Fruit fly (Drosophila melanogaster) whole organism, embryonic: ENCODE measurements around the gene Gr22b.

Experiments used
- Aef1 ChIP-seq: fragments of 200-800 bp; sonication (Bioruptor generic); IDR thresholded peaks from 3 replicates; pipeline ENCODE4 v1.3.6; 2022; ENCODE audit warnings: missing biosample characterization, missing genetic modification characterization
- B-H2 ChIP-seq: fragments of 200-800 bp; sonication (Bioruptor generic); optimal IDR thresholded peaks from 2 replicates; lab custom pipeline; 2018; ENCODE audit warnings: missing biosample characterization, mild to moderate bottlenecking, missing genetic modification characterization
- BtbVII ChIP-seq: fragments of 200-800 bp; sonication (Bioruptor generic); optimal IDR thresholded peaks from 3 replicates; lab custom pipeline; 2017; ENCODE audit warnings: missing biosample characterization, mild to moderate bottlenecking, missing genetic modification characterization
- CG10267 ChIP-seq: fragments of 200-800 bp; sonication (Bioruptor generic); optimal IDR thresholded peaks from 2 replicates; lab custom pipeline; 2018; ENCODE audit warnings: missing biosample characterization, mild to moderate bottlenecking, missing genetic modification characterization, moderate library complexity
- CG10462 ChIP-seq: fragments of 200-800 bp; sonication (Bioruptor generic); optimal IDR thresholded peaks from 2 replicates; lab custom pipeline; 2016; ENCODE audit warnings: missing biosample characterization, missing genetic modification characterization
- CG11093 ChIP-seq: fragments of 200-800 bp; sonication (Bioruptor generic); IDR thresholded peaks from 3 replicates; pipeline ENCODE4 v1.3.6; 2022; ENCODE audit warnings: missing biosample characterization, missing genetic modification characterization
- CG12236 ChIP-seq: fragments of 200-800 bp; sonication (Bioruptor generic); optimal IDR thresholded peaks from 2 replicates; lab custom pipeline; 2016; ENCODE audit warnings: missing biosample characterization, missing genetic modification characterization
- CG16815 ChIP-seq: fragments of 200-800 bp; sonication (Bioruptor generic); optimal IDR thresholded peaks from 3 replicates; lab custom pipeline; 2017; ENCODE audit warnings: missing biosample characterization, mild to moderate bottlenecking, missing genetic modification characterization
- CG18599 ChIP-seq: fragments of 200-800 bp; sonication (Bioruptor generic); optimal IDR thresholded peaks from 3 replicates; lab custom pipeline; 2017; ENCODE audit warnings: missing biosample characterization, missing genetic modification characterization, mild to moderate bottlenecking, moderate library complexity, missing genetic modification reagents
- CG2120 ChIP-seq: fragments of 200-800 bp; sonication (Bioruptor generic); optimal IDR thresholded peaks from 3 replicates; lab custom pipeline; 2016; ENCODE audit warnings: missing biosample characterization, missing genetic modification characterization
- CG30403 ChIP-seq: fragments of 200-800 bp; sonication (Bioruptor generic); optimal IDR thresholded peaks from 3 replicates; lab custom pipeline; 2016; ENCODE audit warnings: missing biosample characterization, missing genetic modification characterization
- CG31224 ChIP-seq: fragments of 200-800 bp; sonication (Bioruptor generic); IDR thresholded peaks from 2 replicates; pipeline ENCODE4 v1.3.6; 2022; ENCODE audit warnings: missing biosample characterization, missing genetic modification characterization
- CG32532 ChIP-seq: fragments of 200-800 bp; sonication (Bioruptor generic); IDR thresholded peaks from 2 replicates; pipeline ENCODE4 v1.3.6; 2022; ENCODE audit warnings: missing biosample characterization, missing genetic modification characterization
- CG6791 ChIP-seq: fragments of 200-800 bp; sonication (Bioruptor generic); IDR thresholded peaks from 3 replicates; pipeline ENCODE4 v1.3.6; 2022; ENCODE audit warnings: missing biosample characterization, missing genetic modification characterization; ENCODE audit not compliant: partially characterized antibody
- CG8281 ChIP-seq: fragments of 200-800 bp; sonication (Bioruptor generic); optimal IDR thresholded peaks from 2 replicates; lab custom pipeline; 2018; ENCODE audit warnings: missing biosample characterization, mild to moderate bottlenecking, missing genetic modification characterization, moderate library complexity
- CG9215 ChIP-seq: fragments of 200-800 bp; sonication (Bioruptor generic); IDR thresholded peaks from 2 replicates; pipeline ENCODE4 v1.3.6; 2022; ENCODE audit warnings: missing biosample characterization, missing genetic modification characterization
- CG9932 ChIP-seq: fragments of 200-800 bp; sonication (Bioruptor generic); IDR thresholded peaks from 2 replicates; pipeline ENCODE4 v1.3.6; 2022; ENCODE audit warnings: missing biosample characterization, missing genetic modification characterization
- D ChIP-seq, 2 experiments: fragments of 200-800 bp in 1 of 2; fragments of >200 bp in 1 of 2; sonication (Bioruptor generic) in 1 of 2; optimal IDR thresholded peaks; 2 replicates in 1 of 2; 3 replicates in 1 of 2; lab custom pipeline; 2017; ENCODE audit warnings: mild to moderate bottlenecking in 1 of 2, missing biosample characterization in 1 of 2, missing genetic modification characterization in 1 of 2, missing genetic modification reagents in 1 of 2
- Dbx ChIP-seq: fragments of 200-800 bp; sonication (Bioruptor generic); IDR thresholded peaks from 3 replicates; pipeline ENCODE4 v1.3.6; 2022; ENCODE audit warnings: missing biosample characterization, missing genetic modification characterization
- Fer3 ChIP-seq: fragments of 200-800 bp; sonication (Bioruptor generic); optimal IDR thresholded peaks from 2 replicates; lab custom pipeline; 2018; ENCODE audit warnings: missing biosample characterization, mild to moderate bottlenecking, missing genetic modification characterization, moderate library complexity
- Hmr ChIP-seq: fragments of 200-800 bp; sonication (Bioruptor generic); optimal IDR thresholded peaks from 3 replicates; lab custom pipeline; 2017; ENCODE audit warnings: mild to moderate bottlenecking, missing biosample characterization, missing genetic modification reagents, missing genetic modification characterization
- Lim3 ChIP-seq: fragments of 200-800 bp; sonication (Bioruptor generic); IDR thresholded peaks from 2 replicates; pipeline ENCODE4 v1.3.6; 2022; ENCODE audit warnings: missing biosample characterization, missing genetic modification characterization
- Myb ChIP-seq: fragments of 200-800 bp; sonication (Bioruptor generic); optimal IDR thresholded peaks from 2 replicates; lab custom pipeline; 2016; ENCODE audit warnings: missing biosample characterization, missing genetic modification characterization
- NFAT ChIP-seq: fragments of 200-800 bp; sonication (Bioruptor generic); IDR thresholded peaks from 2 replicates; pipeline ENCODE4 v1.3.6; 2022; ENCODE audit warnings: missing biosample characterization, missing genetic modification characterization
- Oli ChIP-seq: fragments of 200-800 bp; sonication (Bioruptor generic); optimal IDR thresholded peaks from 2 replicates; lab custom pipeline; 2018; ENCODE audit warnings: missing biosample characterization, mild to moderate bottlenecking, missing genetic modification characterization, moderate library complexity
- Ravus ChIP-seq: fragments of 200-800 bp; sonication (Bioruptor generic); IDR thresholded peaks from 2 replicates; pipeline ENCODE4 v1.3.6; 2022; ENCODE audit warnings: missing biosample characterization, missing genetic modification characterization
- TFAM ChIP-seq: fragments of 200-800 bp; sonication (Bioruptor generic); optimal IDR thresholded peaks from 2 replicates; lab custom pipeline; 2017; ENCODE audit warnings: missing biosample characterization, missing genetic modification characterization, inconsistent platforms
- Usf ChIP-seq: fragments of 200-800 bp; sonication (Bioruptor generic); optimal IDR thresholded peaks from 2 replicates; lab custom pipeline; 2017; ENCODE audit warnings: missing genotype, missing biosample characterization, missing genetic modification characterization
- abd-A ChIP-seq: fragments of 200-800 bp; sonication (Bioruptor generic); optimal IDR thresholded peaks from 3 replicates; lab custom pipeline; 2019; ENCODE audit warnings: missing biosample characterization, mild to moderate bottlenecking, missing genetic modification characterization, moderate library complexity
- ase ChIP-seq: fragments of 200-800 bp; sonication (Bioruptor generic); IDR thresholded peaks from 3 replicates; pipeline ENCODE4 v1.3.6; 2022; ENCODE audit warnings: missing biosample characterization, missing genetic modification characterization
- cas ChIP-seq: fragments of 200-800 bp; sonication (Bioruptor generic); IDR thresholded peaks from 2 replicates; pipeline ENCODE4 v1.3.6; 2022; ENCODE audit warnings: missing biosample characterization, missing genetic modification characterization
- crc ChIP-seq: fragments of 200-800 bp; sonication (Bioruptor generic); optimal IDR thresholded peaks from 2 replicates; lab custom pipeline; 2016; ENCODE audit warnings: missing biosample characterization, missing genetic modification characterization
- danr ChIP-seq: fragments of 200-800 bp; sonication (Bioruptor generic); IDR thresholded peaks from 2 replicates; pipeline ENCODE4 v1.3.6; 2022; ENCODE audit warnings: missing biosample characterization, missing genetic modification characterization
- dysf ChIP-seq: fragments of 200-800 bp; sonication (Bioruptor generic); IDR thresholded peaks from 3 replicates; pipeline ENCODE4 v1.3.6; 2022; ENCODE audit warnings: missing biosample characterization, missing genetic modification characterization
- fd3F ChIP-seq: fragments of 200-800 bp; sonication (Bioruptor generic); optimal IDR thresholded peaks from 2 replicates; lab custom pipeline; 2018; ENCODE audit warnings: missing biosample characterization, mild to moderate bottlenecking, missing genetic modification characterization, moderate library complexity
- fu2 ChIP-seq: fragments of 200-800 bp; sonication (Bioruptor generic); optimal IDR thresholded peaks from 2 replicates; lab custom pipeline; 2016; ENCODE audit warnings: missing biosample characterization, missing genetic modification characterization
- gem ChIP-seq: fragments of 200-800 bp; sonication (Bioruptor generic); optimal IDR thresholded peaks from 2 replicates; lab custom pipeline; 2019; ENCODE audit warnings: missing biosample characterization, mild to moderate bottlenecking, missing genetic modification characterization, moderate library complexity
- lab ChIP-seq: fragments of 200-800 bp; sonication (Bioruptor generic); optimal IDR thresholded peaks from 3 replicates; lab custom pipeline; 2017; ENCODE audit warnings: missing biosample characterization, missing genetic modification characterization, mild to moderate bottlenecking, moderate library complexity, missing genetic modification reagents
- nau ChIP-seq: fragments of 200-800 bp; sonication (Bioruptor generic); optimal IDR thresholded peaks from 3 replicates; lab custom pipeline; 2017; ENCODE audit warnings: missing biosample characterization, mild to moderate bottlenecking, missing genetic modification characterization, missing genetic modification reagents
- onecut ChIP-seq: fragments of 200-800 bp; sonication (Bioruptor generic); IDR thresholded peaks from 2 replicates; pipeline ENCODE4 v1.3.6; 2022; ENCODE audit warnings: missing biosample characterization, missing genetic modification characterization
- prd ChIP-seq, 3 experiments: fragments of >200 bp in 2 of 3; fragments of 200-800 bp in 1 of 3; sonication (Bioruptor generic) in 1 of 3; optimal IDR thresholded peaks in 2 of 3; IDR thresholded peaks in 1 of 3; 2 replicates in 2 of 3; 3 replicates in 1 of 3; pipeline versions ENCODE4 v1.3.6 to Lab custom; 2017 to 2022; ENCODE audit warnings: missing biosample characterization in 1 of 3, missing genetic modification characterization in 1 of 3
- ranshi ChIP-seq: fragments of 200-800 bp; sonication (Bioruptor generic); IDR thresholded peaks from 2 replicates; pipeline ENCODE4 v1.3.6; 2022; ENCODE audit warnings: missing biosample characterization, missing genetic modification characterization
- slbo ChIP-seq: fragments of 200-800 bp; sonication (Bioruptor generic); IDR thresholded peaks from 2 replicates; pipeline ENCODE4 v1.3.6; 2022; ENCODE audit warnings: missing biosample characterization, missing genetic modification characterization
- sug ChIP-seq: fragments of 200-800 bp; optimal IDR thresholded peaks from 2 replicates; lab custom pipeline; 2019; ENCODE audit warnings: missing biosample characterization, mild to moderate bottlenecking, missing genetic modification characterization, moderate library complexity
- tll ChIP-seq, 2 experiments: fragments of 200-800 bp in 1 of 2; fragments of >200 bp in 1 of 2; sonication (Bioruptor generic) in 1 of 2; optimal IDR thresholded peaks; 2 replicates each; lab custom pipeline; 2017 to 2019; ENCODE audit warnings: missing biosample characterization in 2 of 2, missing genetic modification characterization in 2 of 2, mild to moderate bottlenecking in 1 of 2, moderate library complexity in 1 of 2

The Gr22b gene

DNA sequence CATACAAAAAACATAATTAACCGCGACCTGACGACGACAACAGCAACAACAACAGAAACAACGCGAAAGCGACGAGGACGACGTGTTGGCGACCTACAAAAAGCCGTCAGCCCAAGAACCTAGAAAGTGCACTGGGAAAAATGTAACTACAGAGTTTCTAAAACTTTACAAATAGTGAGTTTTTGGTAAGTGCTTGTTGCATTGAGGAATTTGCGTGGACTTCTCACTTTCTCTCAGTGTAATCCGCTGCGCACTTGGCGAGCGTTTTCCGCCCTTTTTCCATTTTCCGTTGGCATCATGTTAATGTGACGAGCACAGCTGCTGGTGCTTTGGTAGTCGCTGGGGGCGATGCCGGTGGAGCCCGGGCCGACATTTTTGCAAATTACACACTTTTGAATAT lies 35.2 kb upstream of the Gr22b start:
- TF ChIP-seq NFAT (GFP tag; lab: Robert Waterston, UW) (peak; percentile 24; the same call in 1 of the 2 replicates), CG18599 (GFP tag; lab: Kevin White, UChicago) (peak; percentile 71), Oli (no peak), onecut (GFP tag; lab: Robert Waterston, UW) (no peak), slbo (GFP tag; lab: Robert Waterston, UW) (peak; percentile 55), Hmr (peak; percentile 26), danr (no peak), abd-A (tag; lab: Kevin White, UChicago) (peak; percentile 23), CG16815 (GFP tag; lab: Kevin White, UChicago) (no peak), prd (optimal IDR thresholded peaks at IDR 0.05; lab: Kevin White, UChicago) (no peak), prd (GFP tag; IDR thresholded peaks at IDR 0.05; lab: Robert Waterston, UW) (peak; percentile 14; the same call in 1 of the 3 replicates), fd3F (GFP tag; lab: Kevin White, UChicago) (no peak), lab (GFP tag; lab: Kevin White, UChicago) (peak; percentile 33), D (optimal IDR thresholded peaks at IDR 0.05; lab: Kevin White, UChicago) (no peak), D (GFP tag; optimal IDR thresholded peaks at IDR 0.05; lab: Kevin White, UChicago) (no peak), ranshi (no peak), CG2120 (GFP tag; lab: Kevin White, UChicago) (peak; percentile 51), CG9932 (GFP tag; lab: Robert Waterston, UW) (peak; percentile 38), CG9215 (GFP tag; lab: Robert Waterston, UW) (peak; percentile 27; the same call in 1 of the 2 replicates), B-H2 (GFP tag; lab: Kevin White, UChicago) (no peak)
- TF ChIP-seq, all 482 proteins: peak for 10

DNA sequence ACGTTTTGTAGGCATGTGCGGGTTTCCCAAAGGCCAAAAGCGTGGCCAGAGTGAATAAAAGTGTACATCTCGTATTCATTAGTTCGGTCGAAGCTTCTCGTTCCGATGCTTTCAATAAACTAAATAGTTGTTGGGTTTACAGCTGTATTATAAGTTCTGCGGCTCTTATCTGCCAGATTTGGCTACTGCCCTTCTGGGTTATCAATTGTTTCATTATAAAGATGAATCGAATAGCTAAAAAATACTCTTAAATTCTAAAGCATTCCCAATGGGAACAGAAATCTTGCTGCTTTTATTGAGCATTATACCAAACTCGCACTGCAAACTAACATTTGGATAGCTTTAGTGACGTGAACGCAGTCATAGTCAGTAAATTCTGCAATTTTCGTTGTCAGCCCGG lies 33.3 kb upstream of the Gr22b start, which contains the start of gene CG31664:
TSS of gene CG31664 (minus strand) at position 101 of the 400 bp plus-strand sequence.
- TF ChIP-seq cas (no peak), ase (GFP tag; lab: Robert Waterston, UW) (no peak), CG8281 (no peak), CG32532 (GFP tag; lab: Robert Waterston, UW) (no peak), TFAM (GFP tag; lab: Kevin White, UChicago) (no peak), Usf (GFP tag; lab: Kevin White, UChicago) (no peak), CG31224 (GFP tag; lab: Robert Waterston, UW) (no peak), CG6791 (GFP tag; lab: Robert Waterston, UW) (no peak), Fer3 (no peak), CG10462 (GFP tag; lab: Kevin White, UChicago) (no peak), CG12236 (GFP tag; lab: Kevin White, UChicago) (no peak), Dbx (GFP tag; lab: Robert Waterston, UW) (no peak), BtbVII (GFP tag; lab: Kevin White, UChicago) (no peak), Ravus (GFP tag; lab: Robert Waterston, UW) (no peak), fu2 (GFP tag; lab: Kevin White, UChicago) (no peak), Lim3 (GFP tag; lab: Robert Waterston, UW) (no peak), Myb (GFP tag; lab: Kevin White, UChicago) (no peak), dysf (GFP tag; lab: Robert Waterston, UW) (no peak), CG10267 (tag; lab: Kevin White, UChicago) (no peak)

DNA sequence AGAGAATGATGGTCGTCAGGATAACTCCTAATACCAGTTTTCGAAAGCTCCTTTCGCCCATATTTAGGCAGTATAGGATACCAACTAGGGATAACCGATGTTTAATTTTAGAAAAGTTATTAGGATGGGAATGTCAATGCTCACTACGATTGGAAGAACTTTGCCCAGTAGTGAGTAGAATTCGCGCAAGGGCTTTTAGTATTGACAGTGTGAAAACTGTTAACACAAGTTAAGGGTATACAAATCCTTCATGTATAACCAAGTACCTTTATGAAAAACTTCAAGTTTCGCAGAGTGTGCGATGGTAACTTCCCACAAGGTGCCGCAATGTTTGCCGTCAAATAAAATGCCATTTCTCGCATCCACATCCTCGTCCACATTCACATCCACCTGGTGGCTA lies 30.2 kb upstream of the Gr22b start, which contains the start of gene CG31933:
TSS of gene CG31933 (minus strand) at position 101 of the 400 bp plus-strand sequence.
- TF ChIP-seq gem (tag; lab: Kevin White, UChicago) (no peak), sug (tag; lab: Kevin White, UChicago) (no peak), Aef1 (GFP tag; lab: Robert Waterston, UW) (no peak), nau (GFP tag; lab: Kevin White, UChicago) (no peak), crc (GFP tag; lab: Kevin White, UChicago) (no peak), CG11093 (GFP tag; lab: Robert Waterston, UW) (no peak), CG30403 (GFP tag; lab: Kevin White, UChicago) (no peak), tll (GFP tag; optimal IDR thresholded peaks at IDR 0.05; lab: Kevin White, UChicago) (no peak)
- TF ChIP-seq, all 482 proteins: peak for 0
